Fruit fly (Drosophila melanogaster): Measurements from ENCODE around the gene Tsen2.
A peak's percentile ranks its signal among the peaks of the same experiment; 100 is the strongest.

Gene Tsen2

dm6 chr2L:16729556-16729955, at the start of gene Tsen2:
Gene Tsen2 (plus strand): TSS chr2L:16729777.
- no peak for TF ChIP-seq noc (tag; optimal IDR thresholded peaks at IDR 0.05)

dm6 chr2L:16679817-16680683, 49.5 kb upstream of the Tsen2 start, which contains the start of the genes grp and squ:
Gene grp (plus strand): TSS chr2L:16680054.
Gene squ (plus strand): TSS chr2L:16680054.
- peak; percentile 28 for TF ChIP-seq noc (tag; optimal IDR thresholded peaks at IDR 0.05)

- no peak for TF ChIP-seq noc (tag; optimal IDR thresholded peaks at IDR 0.05)
Measured at dm6 chr2L:16682203-16682602, 47.4 kb upstream of the Tsen2 start, which contains the start of gene CG33552. Gene CG33552 (plus strand): TSS chr2L:16682503.

dm6 chr2L:16683958-16684877, 45.4 kb upstream of the Tsen2 start, which contains the start of gene CG31807:
Gene CG31807 (minus strand): TSS chr2L:16684008.
- TF ChIP-seq noc (tag; optimal IDR thresholded peaks at IDR 0.05): peak; percentile 63

dm6 chr2L:16684908-16685611, 44.5 kb upstream of the Tsen2 start:
- peak; percentile 16 for TF ChIP-seq noc (tag; optimal IDR thresholded peaks at IDR 0.05)

- no peak for TF ChIP-seq noc (tag; optimal IDR thresholded peaks at IDR 0.05)
Measured at dm6 chr2L:16685612-16685912, 44.0 kb upstream of the Tsen2 start.

- TF ChIP-seq noc (tag; optimal IDR thresholded peaks at IDR 0.05): no peak
Measured at dm6 chr2L:16686412-16687043, 43.0 kb upstream of the Tsen2 start.

dm6 chr2L:16687863-16688262, 41.7 kb upstream of the Tsen2 start:
- no peak for TF ChIP-seq noc (tag; optimal IDR thresholded peaks at IDR 0.05)

- no peak for TF ChIP-seq noc (tag; optimal IDR thresholded peaks at IDR 0.05)
Measured at dm6 chr2L:16689800-16690618, 39.6 kb upstream of the Tsen2 start.

dm6 chr2L:16690619-16690908, 39.0 kb upstream of the Tsen2 start:
- TF ChIP-seq noc (tag; optimal IDR thresholded peaks at IDR 0.05): no peak

- no peak for TF ChIP-seq noc (tag; optimal IDR thresholded peaks at IDR 0.05)
Measured at dm6 chr2L:16703008-16703510, 26.5 kb upstream of the Tsen2 start.

- TF ChIP-seq noc (tag; optimal IDR thresholded peaks at IDR 0.05): no peak
Measured at dm6 chr2L:16703753-16704152, 25.8 kb upstream of the Tsen2 start.

- no peak for TF ChIP-seq noc (tag; optimal IDR thresholded peaks at IDR 0.05)
Measured at dm6 chr2L:16706882-16707775, 22.4 kb upstream of the Tsen2 start.

- TF ChIP-seq noc (tag; optimal IDR thresholded peaks at IDR 0.05): no peak
Measured at dm6 chr2L:16709693-16710092, 19.9 kb upstream of the Tsen2 start.
